Fruit fly (Drosophila melanogaster) whole organism, embryonic: ENCODE measurements around the gene Coq2.

ENCODE experiments used
- Ada2b ChIP-seq: fragments of 200-800 bp; sonication (Bioruptor generic); IDR thresholded peaks from 2 replicates; pipeline ENCODE4 v1.3.6; 2022; ENCODE audit warnings: missing biosample characterization, missing genetic modification characterization
- Aef1 ChIP-seq: fragments of 200-800 bp; sonication (Bioruptor generic); IDR thresholded peaks from 3 replicates; pipeline ENCODE4 v1.3.6; 2022; ENCODE audit warnings: missing biosample characterization, missing genetic modification characterization
- Asciz ChIP-seq: fragments of 200-800 bp; sonication (Bioruptor generic); optimal IDR thresholded peaks from 2 replicates; lab custom pipeline; 2017; ENCODE audit warnings: missing biosample characterization, mild to moderate bottlenecking, missing genetic modification characterization, missing genetic modification reagents
- BEAF-32 ChIP-seq: fragments of 200-800 bp; sonication (Bioruptor generic); optimal IDR thresholded peaks from 3 replicates; lab custom pipeline; 2017; ENCODE audit warnings: missing biosample characterization, missing genetic modification characterization, mild to moderate bottlenecking, moderate library complexity, missing genetic modification reagents
- Bteb2 ChIP-seq: fragments of 200-800 bp; sonication (Bioruptor generic); optimal IDR thresholded peaks from 2 replicates; lab custom pipeline; 2016; ENCODE audit warnings: missing biosample characterization, missing genetic modification characterization
- CG12104 ChIP-seq: fragments of 200-800 bp; sonication (Bioruptor generic); optimal IDR thresholded peaks from 3 replicates; lab custom pipeline; 2016; ENCODE audit warnings: missing biosample characterization, missing genetic modification characterization
- CG12236 ChIP-seq: fragments of 200-800 bp; sonication (Bioruptor generic); optimal IDR thresholded peaks from 2 replicates; lab custom pipeline; 2016; ENCODE audit warnings: missing biosample characterization, missing genetic modification characterization
- CG12942 ChIP-seq: fragments of 200-800 bp; sonication (Bioruptor generic); optimal IDR thresholded peaks from 3 replicates; lab custom pipeline; 2016; ENCODE audit warnings: missing biosample characterization, missing genetic modification characterization
- CG13296 ChIP-seq: fragments of 200-800 bp; sonication (Bioruptor generic); optimal IDR thresholded peaks from 3 replicates; lab custom pipeline; 2018; ENCODE audit warnings: missing biosample characterization, mild to moderate bottlenecking, missing genetic modification characterization
- CG13894 ChIP-seq: fragments of 200-800 bp; sonication (Bioruptor generic); optimal IDR thresholded peaks from 3 replicates; lab custom pipeline; 2018; ENCODE audit warnings: missing biosample characterization, mild to moderate bottlenecking, missing genetic modification characterization, moderate library complexity
- CG14710 ChIP-seq: fragments of 200-800 bp; sonication (Bioruptor generic); optimal IDR thresholded peaks from 3 replicates; lab custom pipeline; 2019; ENCODE audit warnings: missing biosample characterization, mild to moderate bottlenecking, missing genetic modification characterization, moderate library complexity
- CG1647 ChIP-seq: fragments of 200-800 bp; sonication (Bioruptor generic); optimal IDR thresholded peaks from 3 replicates; lab custom pipeline; 2016; ENCODE audit warnings: missing biosample characterization, missing genetic modification characterization
- CG16863 ChIP-seq: fragments of 200-800 bp; sonication (Bioruptor generic); optimal IDR thresholded peaks from 3 replicates; lab custom pipeline; 2016; ENCODE audit warnings: missing biosample characterization, missing genetic modification characterization
- CG17359 ChIP-seq: fragments of 200-800 bp; sonication (Bioruptor generic); optimal IDR thresholded peaks from 3 replicates; lab custom pipeline; 2018; ENCODE audit warnings: missing biosample characterization, mild to moderate bottlenecking, missing genetic modification characterization, moderate library complexity
- CG17385 ChIP-seq: fragments of 200-800 bp; sonication (Bioruptor generic); optimal IDR thresholded peaks from 3 replicates; lab custom pipeline; 2018; ENCODE audit warnings: missing biosample characterization, mild to moderate bottlenecking, missing genetic modification characterization
- CG18262 ChIP-seq: fragments of 200-800 bp; optimal IDR thresholded peaks from 3 replicates; lab custom pipeline; 2019; ENCODE audit warnings: missing biosample characterization, mild to moderate bottlenecking, missing genetic modification characterization, moderate library complexity
- CG2202 ChIP-seq: fragments of 200-800 bp; sonication (Bioruptor generic); optimal IDR thresholded peaks from 2 replicates; lab custom pipeline; 2018; ENCODE audit warnings: missing biosample characterization, mild to moderate bottlenecking, missing genetic modification characterization
- CG2875 ChIP-seq: fragments of 200-800 bp; sonication (Bioruptor generic); optimal IDR thresholded peaks from 2 replicates; lab custom pipeline; 2017; ENCODE audit warnings: missing biosample characterization, mild to moderate bottlenecking, missing genetic modification characterization, missing genetic modification reagents
- CG2889 ChIP-seq: fragments of 200-800 bp; sonication (Bioruptor generic); IDR thresholded peaks from 3 replicates; pipeline ENCODE4 v1.3.6; 2022; ENCODE audit warnings: missing biosample characterization, missing genetic modification characterization
- CG5245 ChIP-seq: fragments of 200-800 bp; sonication (Bioruptor generic); optimal IDR thresholded peaks from 3 replicates; lab custom pipeline; 2016; ENCODE audit warnings: missing biosample characterization, missing genetic modification characterization
- CG6654 ChIP-seq: fragments of 200-800 bp; sonication (Bioruptor generic); optimal IDR thresholded peaks from 2 replicates; lab custom pipeline; 2017; ENCODE audit warnings: missing biosample characterization, mild to moderate bottlenecking, missing genetic modification characterization
- CG9797 ChIP-seq: fragments of 200-800 bp; sonication (Bioruptor generic); optimal IDR thresholded peaks from 3 replicates; lab custom pipeline; 2018; ENCODE audit warnings: missing biosample characterization, mild to moderate bottlenecking, missing genetic modification characterization
- CoRest ChIP-seq: fragments of 200-800 bp; sonication (Bioruptor generic); optimal IDR thresholded peaks from 3 replicates; lab custom pipeline; 2018; ENCODE audit warnings: missing biosample characterization, mild to moderate bottlenecking, missing genetic modification characterization, moderate library complexity
- Dll ChIP-seq: fragments of 200-800 bp; sonication (Bioruptor generic); IDR thresholded peaks from 4 replicates; pipeline ENCODE4 v1.3.6; 2022; ENCODE audit warnings: missing biosample characterization, missing genetic modification characterization; ENCODE audit not compliant: partially characterized antibody
- Doc3 ChIP-seq: fragments of 200-800 bp; sonication (Bioruptor generic); IDR thresholded peaks from 3 replicates; pipeline ENCODE4 v1.3.6; 2022; ENCODE audit warnings: missing biosample characterization, missing genetic modification characterization; ENCODE audit not compliant: partially characterized antibody
- Eip74EF ChIP-seq, 2 experiments: fragments of 200-800 bp in 1 of 2; fragments of >200 bp in 1 of 2; sonication (Bioruptor generic) in 1 of 2; optimal IDR thresholded peaks; 2 replicates each; lab custom pipeline; 2017 to 2019; ENCODE audit warnings: missing biosample characterization in 2 of 2, missing genetic modification characterization in 2 of 2, mild to moderate bottlenecking in 1 of 2, moderate library complexity in 1 of 2
- Ets65A ChIP-seq: fragments of 200-800 bp; sonication (Bioruptor generic); peaks from one replicate; lab custom pipeline; 2016; ENCODE audit warnings: missing biosample characterization, missing genetic modification characterization
- Ets97D ChIP-seq: fragments of 200-800 bp; sonication (Bioruptor generic); optimal IDR thresholded peaks from 3 replicates; lab custom pipeline; 2016; ENCODE audit warnings: missing biosample characterization, missing genetic modification characterization
- Fer1 ChIP-seq: fragments of 200-800 bp; sonication (Bioruptor generic); optimal IDR thresholded peaks from 2 replicates; lab custom pipeline; 2017; ENCODE audit warnings: missing biosample characterization, mild to moderate bottlenecking, missing genetic modification characterization
- Fer3 ChIP-seq: fragments of 200-800 bp; sonication (Bioruptor generic); optimal IDR thresholded peaks from 2 replicates; lab custom pipeline; 2018; ENCODE audit warnings: missing biosample characterization, mild to moderate bottlenecking, missing genetic modification characterization, moderate library complexity
- Max ChIP-seq: fragments of 200-800 bp; sonication (Bioruptor generic); optimal IDR thresholded peaks from 2 replicates; lab custom pipeline; 2016; ENCODE audit warnings: missing biosample characterization, mild to moderate bottlenecking, missing genetic modification characterization
- Poxn ChIP-seq: fragments of 200-800 bp; sonication (Bioruptor generic); IDR thresholded peaks from 2 replicates; pipeline ENCODE4 v1.3.6; 2022; ENCODE audit warnings: missing biosample characterization, missing genetic modification characterization
- Six4 ChIP-seq: fragments of 200-800 bp; sonication (Bioruptor generic); optimal IDR thresholded peaks from 2 replicates; lab custom pipeline; 2016; ENCODE audit warnings: missing biosample characterization, missing genetic modification characterization
- Sox102F ChIP-seq: fragments of 200-800 bp; sonication (Bioruptor generic); optimal IDR thresholded peaks from 2 replicates; lab custom pipeline; 2018; ENCODE audit warnings: missing biosample characterization, mild to moderate bottlenecking, missing genetic modification characterization, moderate library complexity
- Tbp ChIP-seq: fragments of >200 bp; optimal IDR thresholded peaks from 2 replicates; lab custom pipeline; 2018; ENCODE audit warnings: missing biosample characterization, missing genetic modification characterization
- ash1 ChIP-seq: fragments of 200-800 bp; sonication (Bioruptor generic); optimal IDR thresholded peaks from 2 replicates; lab custom pipeline; 2018; ENCODE audit warnings: missing biosample characterization, mild to moderate bottlenecking, missing genetic modification characterization
- bowl ChIP-seq: fragments of 200-800 bp; sonication (Bioruptor generic); IDR thresholded peaks from 2 replicates; pipeline ENCODE4 v1.3.6; 2022; ENCODE audit warnings: missing biosample characterization, missing genetic modification characterization
- esg ChIP-seq: fragments of 200-800 bp; sonication (Bioruptor generic); conservative IDR thresholded peaks from 2 replicates; pipeline ENCODE4 v1.3.6; 2022; ENCODE audit warnings: missing biosample characterization, missing genetic modification characterization
- gcm2 ChIP-seq: fragments of 200-800 bp; sonication (Bioruptor generic); optimal IDR thresholded peaks from 2 replicates; lab custom pipeline; 2016; ENCODE audit warnings: missing biosample characterization, missing genetic modification characterization
- hkb ChIP-seq, 2 experiments: fragments of 200-800 bp in 1 of 2; fragments of >200 bp in 1 of 2; sonication (Bioruptor generic) in 1 of 2; IDR thresholded peaks in 1 of 2; optimal IDR thresholded peaks in 1 of 2; 2 replicates each; pipeline versions ENCODE4 v1.3.6 to Lab custom; 2017 to 2022; ENCODE audit warnings: missing biosample characterization in 1 of 2, missing genetic modification characterization in 1 of 2
- nom ChIP-seq: fragments of 200-800 bp; sonication (Bioruptor generic); optimal IDR thresholded peaks from 2 replicates; lab custom pipeline; 2017; ENCODE audit warnings: missing biosample characterization, missing genetic modification characterization, mild to moderate bottlenecking, moderate library complexity, missing genetic modification reagents
- p53 ChIP-seq: fragments of 200-800 bp; sonication (Bioruptor generic); optimal IDR thresholded peaks from 2 replicates; lab custom pipeline; 2016; ENCODE audit warnings: missing biosample characterization, missing genetic modification characterization
- pnt ChIP-seq: fragments of 200-800 bp; sonication (Bioruptor generic); optimal IDR thresholded peaks from 3 replicates; lab custom pipeline; 2016; ENCODE audit warnings: missing biosample characterization, missing genetic modification characterization
- sc ChIP-seq, 3 experiments: fragments of >200 bp in 2 of 3; fragments of 200-800 bp in 1 of 3; sonication (Bioruptor generic) in 1 of 3; optimal IDR thresholded peaks; 2 replicates in 2 of 3; 3 replicates in 1 of 3; lab custom pipeline; 2017; ENCODE audit warnings: mild to moderate bottlenecking in 1 of 3, missing biosample characterization in 1 of 3, missing genetic modification characterization in 1 of 3, missing genetic modification reagents in 1 of 3
- sens-2 ChIP-seq: fragments of 200-800 bp; sonication (Bioruptor generic); IDR thresholded peaks from 2 replicates; pipeline ENCODE4 v1.3.6; 2022; ENCODE audit warnings: missing biosample characterization, missing genetic modification characterization
- sima ChIP-seq: fragments of 200-800 bp; sonication (Bioruptor generic); optimal IDR thresholded peaks from 2 replicates; lab custom pipeline; 2016; ENCODE audit warnings: missing biosample characterization, missing genetic modification characterization
- sna ChIP-seq: fragments of 200-800 bp; sonication (Bioruptor generic); IDR thresholded peaks from 2 replicates; pipeline ENCODE4 v1.3.6; 2022; ENCODE audit warnings: missing biosample characterization, missing genetic modification characterization; ENCODE audit not compliant: partially characterized antibody
- tgo ChIP-seq: fragments of 200-800 bp; sonication (Bioruptor generic); IDR thresholded peaks from 3 replicates; pipeline ENCODE4 v1.3.6; 2022; ENCODE audit warnings: missing biosample characterization, missing genetic modification characterization
- wor ChIP-seq: fragments of 200-800 bp; sonication (Bioruptor generic); IDR thresholded peaks from 2 replicates; pipeline ENCODE4 v1.3.6; 2022; ENCODE audit warnings: missing biosample characterization, missing genetic modification characterization

Gene Coq2

DNA sequence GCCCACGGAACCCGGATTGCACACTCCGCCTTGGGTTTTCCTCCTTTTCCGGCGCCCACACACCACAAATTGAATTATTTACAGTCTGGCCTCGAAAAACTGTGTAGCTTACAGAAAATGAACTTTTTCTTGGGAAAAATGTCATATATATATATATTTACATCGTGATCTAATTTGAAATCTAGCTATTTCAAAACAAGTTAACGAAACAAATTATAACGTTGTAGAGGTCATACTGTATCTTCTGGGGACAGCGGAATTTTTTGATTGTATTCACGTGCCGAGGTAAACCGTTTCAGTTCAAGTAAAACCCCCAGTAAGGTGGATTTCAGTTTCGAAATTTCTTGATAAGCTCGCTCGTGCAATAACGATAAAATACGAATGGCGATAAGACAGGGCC, 38.1 kb upstream of the Coq2 start (continued):
- TF ChIP-seq CG2875 (GFP tag; lab: Kevin White, UChicago): no peak
- peak; percentile 3 for TF ChIP-seq Fer1 (GFP tag; lab: Kevin White, UChicago)
- peak; percentile 78 for TF ChIP-seq Sox102F (GFP tag; lab: Kevin White, UChicago)
- TF ChIP-seq Fer3: peak; percentile 66
- peak; percentile 55; the same call in 2 of the 3 replicates for TF ChIP-seq Aef1
- TF ChIP-seq CG9797 (GFP tag; lab: Kevin White, UChicago): no peak
- no peak for TF ChIP-seq CG2202 (tag; lab: Kevin White, UChicago)
- TF ChIP-seq CG17359: peak; percentile 76
- no peak for TF ChIP-seq CG18262 (tag; lab: Kevin White, UChicago)
- no peak for TF ChIP-seq CG13894 (tag; lab: Kevin White, UChicago)
- TF ChIP-seq Max: no peak
- TF ChIP-seq CG12104 (GFP tag; lab: Kevin White, UChicago): no peak
- TF ChIP-seq CG1647: peak; percentile 1
- TF ChIP-seq bowl (GFP tag; lab: Robert Waterston, UW): no peak
- TF ChIP-seq Asciz (GFP tag; lab: Kevin White, UChicago): no peak
- peak; percentile 24; the same call in 1 of the 2 replicates for TF ChIP-seq sens-2
- TF ChIP-seq CG14710 (tag; lab: Kevin White, UChicago): no peak
- TF ChIP-seq esg: 0 out of 2 replicates have a peak, but pooled peaks have one; percentile 25
- TF ChIP-seq CG17385 (GFP tag; lab: Kevin White, UChicago): peak; percentile 38
- TF ChIP-seq CG12942 (GFP tag; lab: Kevin White, UChicago): no peak
- TF ChIP-seq Doc3 (GFP tag; lab: Robert Waterston, UW): no peak
- TF ChIP-seq tgo (GFP tag; lab: Robert Waterston, UW): peak; percentile 73; the same call in 2 of the 3 replicates
- peak; percentile 73 for TF ChIP-seq Ada2b
- no peak for TF ChIP-seq BEAF-32 (GFP tag; lab: Kevin White, UChicago)
- no peak for TF ChIP-seq Bteb2 (GFP tag; lab: Kevin White, UChicago)
- TF ChIP-seq sc (optimal IDR thresholded peaks at IDR 0.05; lab: Kevin White, UChicago): no peak
- TF ChIP-seq sc (GFP tag; optimal IDR thresholded peaks at IDR 0.05; lab: Kevin White, UChicago): no peak
- peak in 1 of 2 experiments; percentile 74 for TF ChIP-seq Eip74EF (GFP tag; optimal IDR thresholded peaks at IDR 0.05; lab: Kevin White, UChicago)
- no peak for TF ChIP-seq Six4 (GFP tag; lab: Kevin White, UChicago)
- TF ChIP-seq sna (GFP tag; lab: Robert Waterston, UW): no peak
- TF ChIP-seq CoRest (tag; lab: Kevin White, UChicago): peak; percentile 0
- TF ChIP-seq Tbp (GFP tag; lab: Kevin White, UChicago): no peak
- TF ChIP-seq sima (GFP tag; lab: Kevin White, UChicago): no peak
- TF ChIP-seq CG5245 (GFP tag; lab: Kevin White, UChicago): no peak
- TF ChIP-seq gcm2 (GFP tag; lab: Kevin White, UChicago): no peak
- no peak for TF ChIP-seq Dll (GFP tag; lab: Robert Waterston, UW)
- no peak for TF ChIP-seq ash1 (GFP tag; lab: Kevin White, UChicago)
- no peak for TF ChIP-seq nom (GFP tag; lab: Kevin White, UChicago)
- no peak for TF ChIP-seq hkb (optimal IDR thresholded peaks at IDR 0.05; lab: Kevin White, UChicago)
- peak; percentile 78 for TF ChIP-seq hkb (GFP tag; IDR thresholded peaks at IDR 0.05; lab: Robert Waterston, UW)
- no peak for TF ChIP-seq p53
- TF ChIP-seq Ets97D: no peak
- TF ChIP-seq CG6654 (GFP tag; lab: Kevin White, UChicago): no peak
- no peak for TF ChIP-seq CG13296
- TF ChIP-seq pnt: no peak
- TF ChIP-seq CG12236: no peak
- no peak for TF ChIP-seq CG16863
- TF ChIP-seq wor (GFP tag; lab: Robert Waterston, UW): peak; percentile 40; the same call in 1 of the 2 replicates
- TF ChIP-seq Ets65A: no peak
- TF ChIP-seq Poxn (GFP tag; lab: Robert Waterston, UW): 0 out of 2 replicates have a peak, but pooled peaks have one; percentile 14
- TF ChIP-seq CG2889 (GFP tag; lab: Robert Waterston, UW): no peak; the same call in 2 of the 3 replicates
